Worm (Caenorhabditis elegans) whole organism, L4 larva: ENCODE results near the gene C17B7.10.

Source experiments
- F37D6.2 ChIP-seq: sonication (generic microtip); optimal IDR thresholded peaks from 2 replicates; lab custom pipeline; 2016; ENCODE audit warnings: mild to moderate bottlenecking, missing genetic modification characterization, missing compliant biosample characterization
- F44E2.7 ChIP-seq: fragments of 200-800 bp; sonication (Bioruptor generic); IDR thresholded peaks from 2 replicates; pipeline ENCODE4 v2.1.2; 2022; ENCODE audit warnings: missing genetic modification characterization, missing compliant biosample characterization
- R02D3.7 ChIP-seq: fragments of 150-350 bp; sonication (generic microtip); optimal IDR thresholded peaks from 3 replicates; lab custom pipeline; 2014; ENCODE audit warnings: missing biosample characterization, missing genetic modification characterization
- Y5F2A.4 ChIP-seq: fragments of 200-800 bp; sonication (Bioruptor generic); optimal IDR thresholded peaks from 2 replicates; lab custom pipeline; 2018; ENCODE audit warnings: mild to moderate bottlenecking, missing genetic modification characterization, missing compliant biosample characterization
- Y75B8A.6 ChIP-seq: fragments of 200-800 bp; sonication (Bioruptor generic); IDR thresholded peaks from 2 replicates; pipeline ENCODE4 v1.3.6; 2022; ENCODE audit warnings: missing genetic modification reagents, missing genetic modification characterization, missing compliant biosample characterization
- ZK546.5 ChIP-seq, 2 experiments: sonication (generic microtip); optimal IDR thresholded peaks; 2 replicates each; lab custom pipeline; 2017; ENCODE audit warnings: missing biosample characterization in 2 of 2, missing genetic modification characterization in 2 of 2
- aha-1 ChIP-seq: fragments of 150-350 bp; peaks from one replicate; lab custom pipeline; 2014; ENCODE audit warnings: missing biosample characterization, missing genetic modification characterization
- aly-2 ChIP-seq: sonication (generic microtip); optimal IDR thresholded peaks from 2 replicates; lab custom pipeline; 2018; ENCODE audit warnings: missing biosample characterization, missing genetic modification characterization
- ama-1 ChIP-seq: fragments of 150-350 bp; optimal IDR thresholded peaks from 2 replicates; lab custom pipeline; 2014; ENCODE audit warnings: inconsistent platforms, mixed read lengths
- ceh-32 ChIP-seq: sonication (generic microtip); optimal IDR thresholded peaks from 2 replicates; lab custom pipeline; 2016; ENCODE audit warnings: mild to moderate bottlenecking, missing genetic modification characterization, missing compliant biosample characterization; ENCODE audit not compliant: poor library complexity
- cey-2 ChIP-seq: sonication (generic microtip); optimal IDR thresholded peaks from 3 replicates; lab custom pipeline; 2017; ENCODE audit warnings: missing genetic modification characterization, mild to moderate bottlenecking, missing compliant biosample characterization, antibody characterized with exemption, borderline replicate concordance; ENCODE audit not compliant: insufficient read depth
- ctbp-1 ChIP-seq: fragments of 200-800 bp; sonication (Bioruptor generic); IDR thresholded peaks from 2 replicates; pipeline ENCODE4 v1.3.6; 2022; ENCODE audit warnings: missing genetic modification reagents, missing genetic modification characterization, missing compliant biosample characterization
- dmd-6 ChIP-seq: fragments of 200-800 bp; sonication (Bioruptor generic); IDR thresholded peaks from 2 replicates; pipeline ENCODE4 v1.3.6; 2022; ENCODE audit warnings: missing genetic modification reagents, missing genetic modification characterization, missing compliant biosample characterization
- dmd-9 ChIP-seq: fragments of 200-800 bp; sonication (Bioruptor generic); IDR thresholded peaks from 2 replicates; pipeline ENCODE4 v1.3.6; 2022; ENCODE audit warnings: missing genetic modification reagents, missing genetic modification characterization, missing compliant biosample characterization
- hlh-11 ChIP-seq: fragments of 200-800 bp; sonication (Bioruptor generic); optimal IDR thresholded peaks from 2 replicates; lab custom pipeline; 2018; ENCODE audit warnings: mild to moderate bottlenecking, missing genetic modification characterization, missing compliant biosample characterization
- hmg-1.1 ChIP-seq: fragments of 200-800 bp; sonication (Bioruptor generic); IDR thresholded peaks from 2 replicates; pipeline ENCODE4 v1.3.6; 2022; ENCODE audit warnings: missing genetic modification reagents, missing genetic modification characterization, missing compliant biosample characterization
- lim-7 ChIP-seq: fragments of 200-800 bp; sonication (Bioruptor generic); IDR thresholded peaks from 2 replicates; pipeline ENCODE4 v1.3.6; 2022; ENCODE audit warnings: missing genetic modification characterization, missing compliant biosample characterization
- lin-1 ChIP-seq: fragments of 200-800 bp; sonication (Bioruptor generic); IDR thresholded peaks from 2 replicates; pipeline ENCODE4 v1.3.6; 2022; ENCODE audit warnings: missing genetic modification reagents, missing genetic modification characterization, missing compliant biosample characterization
- lin-15B ChIP-seq: fragments of 150-350 bp; sonication (generic microtip); optimal IDR thresholded peaks from 3 replicates; lab custom pipeline; 2014; ENCODE audit warnings: missing biosample characterization, missing genetic modification characterization
- lin-39 ChIP-seq: fragments of 150-350 bp; optimal IDR thresholded peaks from 2 replicates; lab custom pipeline; 2014; ENCODE audit warnings: missing biosample characterization, missing genetic modification reagents, missing genetic modification characterization
- mdl-1 ChIP-seq, 2 experiments: fragments of 150-350 bp in 1 of 2; sonication (generic microtip) in 1 of 2; optimal IDR thresholded peaks; 2 replicates each; lab custom pipeline; 2014 to 2017; ENCODE audit warnings: missing biosample characterization in 2 of 2, missing genetic modification characterization in 2 of 2
- mxl-3 ChIP-seq: fragments of 200-800 bp; sonication (Bioruptor generic); optimal IDR thresholded peaks from 2 replicates; lab custom pipeline; 2018; ENCODE audit warnings: mild to moderate bottlenecking, missing genetic modification characterization, missing compliant biosample characterization
- nhr-10 ChIP-seq: fragments of 150-350 bp; optimal IDR thresholded peaks from 2 replicates; lab custom pipeline; 2014; ENCODE audit warnings: missing biosample characterization, missing genetic modification characterization
- nhr-11 ChIP-seq: fragments of 150-350 bp; optimal IDR thresholded peaks from 2 replicates; lab custom pipeline; 2014; ENCODE audit warnings: missing biosample characterization, missing genetic modification characterization
- nhr-111 ChIP-seq: fragments of 200-800 bp; sonication (Bioruptor generic); optimal IDR thresholded peaks from 2 replicates; lab custom pipeline; 2018; ENCODE audit warnings: mild to moderate bottlenecking, missing genetic modification characterization, missing compliant biosample characterization
- nhr-25 ChIP-seq: sonication (generic microtip); optimal IDR thresholded peaks from 2 replicates; lab custom pipeline; 2017; ENCODE audit warnings: missing genetic modification characterization, mild to moderate bottlenecking, missing compliant biosample characterization, antibody characterized with exemption, moderate library complexity, borderline replicate concordance; ENCODE audit not compliant: insufficient read depth
- nhr-28 ChIP-seq: fragments of 150-350 bp; optimal IDR thresholded peaks from 2 replicates; lab custom pipeline; 2014; ENCODE audit warnings: missing biosample characterization, missing genetic modification characterization
- nhr-42 ChIP-seq: fragments of 200-800 bp; sonication (Bioruptor generic); IDR thresholded peaks from 2 replicates; pipeline ENCODE4 v1.3.6; 2022; ENCODE audit warnings: missing genetic modification characterization, missing compliant biosample characterization
- nhr-48 ChIP-seq: sonication (generic microtip); optimal IDR thresholded peaks from 2 replicates; lab custom pipeline; 2016; ENCODE audit warnings: mild to moderate bottlenecking, missing genetic modification characterization, missing compliant biosample characterization
- nhr-77 ChIP-seq: fragments of 150-350 bp; optimal IDR thresholded peaks from 2 replicates; lab custom pipeline; 2014; ENCODE audit warnings: missing biosample characterization, missing genetic modification characterization
- php-3 ChIP-seq: fragments of 200-800 bp; sonication (Bioruptor generic); IDR thresholded peaks from 2 replicates; pipeline ENCODE4 v1.3.6; 2022; ENCODE audit warnings: missing genetic modification reagents, missing genetic modification characterization, missing compliant biosample characterization
- saeg-2 ChIP-seq: fragments of 200-800 bp; sonication (Bioruptor generic); IDR thresholded peaks from 2 replicates; pipeline ENCODE4 v1.3.6; 2022; ENCODE audit warnings: missing genetic modification reagents, missing genetic modification characterization, missing compliant biosample characterization
- set-16 ChIP-seq: fragments of 200-800 bp; sonication (Bioruptor generic); IDR thresholded peaks from 2 replicates; pipeline ENCODE4 v1.3.6; 2022; ENCODE audit warnings: missing genetic modification reagents, missing genetic modification characterization, missing compliant biosample characterization
- skn-1 ChIP-seq: fragments of 150-350 bp; optimal IDR thresholded peaks from 2 replicates; lab custom pipeline; 2014; ENCODE audit warnings: missing biosample characterization, missing genetic modification characterization
- snpc-4 ChIP-seq: fragments of 150-350 bp; optimal IDR thresholded peaks from 2 replicates; lab custom pipeline; 2014; ENCODE audit warnings: missing biosample characterization, missing genetic modification characterization
- spr-1 ChIP-seq: sonication (generic microtip); optimal IDR thresholded peaks from 2 replicates; lab custom pipeline; 2016; ENCODE audit warnings: mild to moderate bottlenecking, missing genetic modification characterization, missing compliant biosample characterization
- tra-1 ChIP-seq: fragments of 200-800 bp; sonication (Bioruptor generic); IDR thresholded peaks from 2 replicates; pipeline ENCODE4 v1.3.6; 2022; ENCODE audit warnings: missing genetic modification reagents, missing genetic modification characterization, missing compliant biosample characterization
- unc-62 ChIP-seq, 3 experiments: fragments of 150-350 bp in 1 of 3; sonication (generic microtip); optimal IDR thresholded peaks in 2 of 3; peaks in 1 of 3; 1 replicate in 1 of 3; 2 replicates in 2 of 3; lab custom pipeline; 2014 to 2017; ENCODE audit warnings: missing biosample characterization in 3 of 3, missing genetic modification characterization in 3 of 3, missing genetic modification reagents in 3 of 3, missing genotype in 1 of 3
- zag-1 ChIP-seq: fragments of 150-350 bp; optimal IDR thresholded peaks from 2 replicates; lab custom pipeline; 2014; ENCODE audit warnings: missing biosample characterization, missing genetic modification characterization
- zip-11 ChIP-seq: fragments of 200-800 bp; sonication (Bioruptor generic); IDR thresholded peaks from 2 replicates; pipeline ENCODE4 v1.3.6; 2022; ENCODE audit warnings: missing genetic modification characterization, missing compliant biosample characterization
- ztf-7 ChIP-seq: fragments of 150-350 bp; optimal IDR thresholded peaks from 2 replicates; lab custom pipeline; 2014; ENCODE audit warnings: missing biosample characterization, missing genetic modification characterization

The C17B7.10 gene

ce11 chrV:3315308-3315707, 26.5 kb downstream of the C17B7.10 start, which contains the start of gene arrd-19 (continued):
- TF ChIP-seq zip-11 (GFP tag; lab: Robert Waterston, UW): no peak
- no peak for TF ChIP-seq cey-2 (tag; lab: Kevin White, UChicago)
- peak; percentile 99 for TF ChIP-seq aha-1
- no peak for TF ChIP-seq dmd-9 (GFP tag; lab: Robert Waterston, UW)
- TF ChIP-seq set-16 (GFP tag; lab: Robert Waterston, UW): no peak
- TF ChIP-seq R02D3.7 (tag; lab: Kevin White, UChicago): no peak
- TF ChIP-seq lin-15B (tag; lab: Kevin White, UChicago): no peak
- no peak for TF ChIP-seq ama-1 (lab: Kevin White, UChicago)
- no peak for TF ChIP-seq lim-7 (GFP tag; lab: Robert Waterston, UW)
- TF ChIP-seq dmd-6: peak; percentile 92
- peak; percentile 93 for TF ChIP-seq hlh-11 (tag; lab: Kevin White, UChicago)
- TF ChIP-seq nhr-28 (tag; lab: Kevin White, UChicago): peak; percentile 90
- TF ChIP-seq php-3 (GFP tag; lab: Robert Waterston, UW): no peak
- peak; percentile 53 for TF ChIP-seq nhr-25
- peak in 1 of 2 experiments; percentile 97 for TF ChIP-seq unc-62 (GFP tag; optimal IDR thresholded peaks at IDR 0.05 in 1 of 2; lab: Kevin White, UChicago)
- no peak for TF ChIP-seq unc-62 (tag; optimal IDR thresholded peaks at IDR 0.05; lab: Kevin White, UChicago)
- TF ChIP-seq aly-2 (tag; lab: Kevin White, UChicago): no peak
- no peak for TF ChIP-seq zag-1 (tag; lab: Kevin White, UChicago)
- no peak for TF ChIP-seq F44E2.7 (GFP tag; lab: Robert Waterston, UW)

DNA sequence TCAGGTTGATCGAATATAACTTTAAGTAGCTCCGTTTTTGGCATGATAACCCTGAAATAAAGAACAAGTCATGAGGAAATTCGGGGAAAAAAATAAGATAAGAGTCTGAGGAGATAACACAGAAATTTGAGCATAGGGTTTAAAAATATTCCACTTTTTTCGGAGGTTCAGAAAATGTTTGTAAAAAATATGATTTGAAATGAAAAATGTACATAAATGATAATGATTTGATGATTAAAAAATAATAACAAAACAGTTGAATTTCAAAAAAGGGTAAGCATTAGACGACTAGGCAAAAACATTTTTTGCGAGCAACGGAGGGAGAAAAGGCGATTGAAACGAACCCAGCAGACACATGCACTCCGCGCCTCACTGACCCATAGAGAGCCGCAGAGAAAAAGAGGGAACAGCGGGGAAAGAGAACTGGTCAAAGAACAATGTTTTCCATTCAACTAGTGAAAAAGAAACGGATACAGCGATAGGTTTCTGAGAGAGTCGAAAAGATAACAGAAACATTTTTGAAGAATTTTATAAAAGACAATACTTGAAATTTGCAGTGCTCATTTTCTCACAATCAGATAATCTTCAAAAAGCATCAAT, 29.6 kb downstream of the C17B7.10 start, which contains the start of gene arrd-18:
Gene arrd-18, minus strand, starts transcription at position 51 of the 600 bp plus-strand sequence.
- no peak for TF ChIP-seq lin-1
- TF ChIP-seq nhr-28 (tag; lab: Kevin White, UChicago): peak; percentile 56
- peak in 1 of 2 experiments; percentile 51 for TF ChIP-seq mdl-1 (tag; optimal IDR thresholded peaks at IDR 0.05; lab: Kevin White, UChicago)
- peak; percentile 73 for TF ChIP-seq hlh-11 (tag; lab: Kevin White, UChicago)
- no peak for TF ChIP-seq F37D6.2
- peak; percentile 43 for TF ChIP-seq nhr-77 (tag; lab: Kevin White, UChicago)
- peak in 1 of 2 experiments; percentile 56 for TF ChIP-seq unc-62 (GFP tag; optimal IDR thresholded peaks at IDR 0.05 in 1 of 2; lab: Kevin White, UChicago)
- no peak for TF ChIP-seq unc-62 (tag; optimal IDR thresholded peaks at IDR 0.05; lab: Kevin White, UChicago)
- no peak for TF ChIP-seq snpc-4 (tag; lab: Kevin White, UChicago)
- TF ChIP-seq mxl-3: peak; percentile 34
- TF ChIP-seq aha-1: peak; percentile 78
- TF ChIP-seq zag-1 (tag; lab: Kevin White, UChicago): no peak
- no peak for TF ChIP-seq lin-15B (tag; lab: Kevin White, UChicago)
- TF ChIP-seq nhr-10: no peak
- peak; percentile 18; the same call in 1 of the 2 replicates for TF ChIP-seq php-3 (GFP tag; lab: Robert Waterston, UW)
- peak; percentile 83 for TF ChIP-seq hmg-1.1 (GFP tag; lab: Robert Waterston, UW)
- TF ChIP-seq lin-39 (tag; lab: Kevin White, UChicago): no peak
- peak; percentile 4 for TF ChIP-seq nhr-11 (tag; lab: Kevin White, UChicago)
- TF ChIP-seq nhr-48 (tag; lab: Kevin White, UChicago): peak; percentile 70
- no peak for TF ChIP-seq nhr-111 (GFP tag; lab: Kevin White, UChicago)
- peak; percentile 59 for TF ChIP-seq ctbp-1
- TF ChIP-seq nhr-42 (GFP tag; lab: Robert Waterston, UW): no peak
- TF ChIP-seq spr-1 (tag; lab: Kevin White, UChicago): no peak
- TF ChIP-seq Y5F2A.4 (GFP tag; lab: Kevin White, UChicago): no peak
- 0 out of 2 replicates have a peak, but pooled peaks have one; percentile 10 for TF ChIP-seq tra-1 (GFP tag; lab: Robert Waterston, UW)
- TF ChIP-seq, all 104 proteins: peak for 13

DNA sequence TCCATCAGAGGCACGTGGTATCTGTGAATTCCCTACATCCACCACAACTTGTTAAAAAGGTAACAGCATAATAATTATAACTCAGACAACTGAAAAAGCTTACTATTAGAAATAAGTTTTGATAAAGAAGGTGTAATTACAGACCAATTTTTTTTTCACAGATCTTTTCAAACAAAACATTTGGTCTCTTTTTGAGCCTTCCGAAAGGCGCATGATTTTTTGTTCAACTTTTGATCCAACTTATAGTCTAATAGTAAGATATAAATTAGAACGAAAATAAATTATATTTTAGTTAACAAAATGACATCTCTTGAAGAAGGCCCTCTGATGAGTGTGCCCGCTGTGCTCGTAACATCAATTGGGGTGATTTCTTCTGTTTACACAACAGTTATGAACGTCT, 33.6 kb downstream of the C17B7.10 start, which contains the start of gene srbc-3:
Gene srbc-3, plus strand, starts transcription at position 301 of the 400 bp plus-strand sequence.
- TF ChIP-seq zip-11 (GFP tag; lab: Robert Waterston, UW) (no peak), saeg-2 (no peak), ceh-32 (tag; lab: Kevin White, UChicago) (no peak), ztf-7 (tag; lab: Kevin White, UChicago) (no peak), ZK546.5 (tag; optimal IDR thresholded peaks at IDR 0.05; lab: Kevin White, UChicago) (no peak), unc-62 (GFP tag; optimal IDR thresholded peaks at IDR 0.05 in 1 of 2; lab: Kevin White, UChicago) (peak in 1 of 2 experiments; percentile 67), unc-62 (tag; optimal IDR thresholded peaks at IDR 0.05; lab: Kevin White, UChicago) (no peak), skn-1 (tag; lab: Kevin White, UChicago) (no peak), Y75B8A.6 (GFP tag; lab: Robert Waterston, UW) (no peak)
